Fruit fly (Drosophila melanogaster) whole organism, embryonic: Measurements from ENCODE around the gene CG43229.

Experiments used
- Ada2b ChIP-seq: fragments of 200-800 bp; sonication (Bioruptor generic); IDR thresholded peaks from 2 replicates; pipeline ENCODE4 v1.3.6; 2022; ENCODE audit warnings: missing biosample characterization, missing genetic modification characterization
- Asciz ChIP-seq: fragments of 200-800 bp; sonication (Bioruptor generic); optimal IDR thresholded peaks from 2 replicates; lab custom pipeline; 2017; ENCODE audit warnings: missing biosample characterization, mild to moderate bottlenecking, missing genetic modification characterization, missing genetic modification reagents
- CG10274 ChIP-seq: fragments of 200-800 bp; sonication (Bioruptor generic); optimal IDR thresholded peaks from 3 replicates; lab custom pipeline; 2017; ENCODE audit warnings: missing biosample characterization, mild to moderate bottlenecking, missing genetic modification characterization
- CG11093 ChIP-seq: fragments of 200-800 bp; sonication (Bioruptor generic); IDR thresholded peaks from 3 replicates; pipeline ENCODE4 v1.3.6; 2022; ENCODE audit warnings: missing biosample characterization, missing genetic modification characterization
- CG12155 ChIP-seq: fragments of 200-800 bp; sonication (Bioruptor generic); optimal IDR thresholded peaks from 3 replicates; lab custom pipeline; 2016; ENCODE audit warnings: missing biosample characterization, missing genetic modification characterization
- CG14710 ChIP-seq: fragments of 200-800 bp; sonication (Bioruptor generic); optimal IDR thresholded peaks from 3 replicates; lab custom pipeline; 2019; ENCODE audit warnings: missing biosample characterization, mild to moderate bottlenecking, missing genetic modification characterization, moderate library complexity
- CG1603 ChIP-seq: fragments of 200-800 bp; sonication (Bioruptor generic); optimal IDR thresholded peaks from 2 replicates; lab custom pipeline; 2019; ENCODE audit warnings: missing biosample characterization, mild to moderate bottlenecking, missing genetic modification characterization, moderate library complexity
- CG1647 ChIP-seq: fragments of 200-800 bp; sonication (Bioruptor generic); optimal IDR thresholded peaks from 3 replicates; lab custom pipeline; 2016; ENCODE audit warnings: missing biosample characterization, missing genetic modification characterization
- CG17802 ChIP-seq: fragments of 200-800 bp; sonication (Bioruptor generic); optimal IDR thresholded peaks from 2 replicates; lab custom pipeline; 2018; ENCODE audit warnings: missing biosample characterization, mild to moderate bottlenecking, missing genetic modification characterization, moderate library complexity
- CG17912 ChIP-seq: fragments of 200-800 bp; sonication (Bioruptor generic); optimal IDR thresholded peaks from 2 replicates; lab custom pipeline; 2018; ENCODE audit warnings: missing biosample characterization, mild to moderate bottlenecking, missing genetic modification characterization
- CG31388 ChIP-seq: fragments of 200-800 bp; sonication (Bioruptor generic); optimal IDR thresholded peaks from 2 replicates; lab custom pipeline; 2016; ENCODE audit warnings: missing biosample characterization, missing genetic modification characterization
- CG32532 ChIP-seq: fragments of 200-800 bp; sonication (Bioruptor generic); IDR thresholded peaks from 2 replicates; pipeline ENCODE4 v1.3.6; 2022; ENCODE audit warnings: missing biosample characterization, missing genetic modification characterization
- CG32772 ChIP-seq: fragments of 200-800 bp; sonication (Bioruptor generic); IDR thresholded peaks from 2 replicates; pipeline ENCODE4 v1.3.6; 2022; ENCODE audit warnings: missing biosample characterization, missing genetic modification characterization
- CG34376 ChIP-seq: fragments of 200-800 bp; sonication (Bioruptor generic); optimal IDR thresholded peaks from 2 replicates; lab custom pipeline; 2018; ENCODE audit warnings: missing biosample characterization, mild to moderate bottlenecking, missing genetic modification characterization
- CG4328 ChIP-seq: fragments of 200-800 bp; sonication (Bioruptor generic); optimal IDR thresholded peaks from 3 replicates; lab custom pipeline; 2017; ENCODE audit warnings: missing biosample characterization, missing genetic modification reagents, missing genetic modification characterization
- CG8290 ChIP-seq, 3 experiments: fragments of 200-800 bp; sonication (Bioruptor generic); optimal IDR thresholded peaks; 2 replicates each; lab custom pipeline; 2016 to 2019; ENCODE audit warnings: missing biosample characterization in 3 of 3, missing genetic modification characterization in 3 of 3, mild to moderate bottlenecking in 2 of 3, moderate library complexity in 1 of 3
- Dad ChIP-seq: fragments of 200-800 bp; sonication (Bioruptor generic); optimal IDR thresholded peaks from 3 replicates; lab custom pipeline; 2016; ENCODE audit warnings: missing biosample characterization, missing genetic modification characterization
- Deaf1 ChIP-seq: fragments of 200-800 bp; optimal IDR thresholded peaks from 3 replicates; lab custom pipeline; 2019; ENCODE audit warnings: missing biosample characterization, mild to moderate bottlenecking, missing genetic modification characterization, moderate library complexity
- E2f1 ChIP-seq: fragments of 200-800 bp; sonication (Bioruptor generic); IDR thresholded peaks from 2 replicates; pipeline ENCODE4 v1.3.6; 2022; ENCODE audit warnings: missing biosample characterization, missing genetic modification characterization
- Ets65A ChIP-seq: fragments of 200-800 bp; sonication (Bioruptor generic); peaks from one replicate; lab custom pipeline; 2016; ENCODE audit warnings: missing biosample characterization, missing genetic modification characterization
- HmgZ ChIP-seq: fragments of 200-800 bp; sonication (Bioruptor generic); optimal IDR thresholded peaks from 2 replicates; lab custom pipeline; 2018; ENCODE audit warnings: missing biosample characterization, mild to moderate bottlenecking, missing genetic modification characterization
- Hr51 ChIP-seq, 2 experiments: fragments of 200-800 bp; sonication (Bioruptor generic); optimal IDR thresholded peaks; 2 replicates in 1 of 2; 3 replicates in 1 of 2; lab custom pipeline; 2016 to 2018; ENCODE audit warnings: missing biosample characterization in 2 of 2, missing genetic modification characterization in 2 of 2, mild to moderate bottlenecking in 1 of 2, moderate library complexity in 1 of 2
- MESR4 ChIP-seq: fragments of 200-800 bp; sonication (Bioruptor generic); optimal IDR thresholded peaks from 2 replicates; lab custom pipeline; 2018; ENCODE audit warnings: missing biosample characterization, mild to moderate bottlenecking, missing genetic modification characterization, moderate library complexity
- MTF-1 ChIP-seq: fragments of 200-800 bp; sonication (Bioruptor generic); optimal IDR thresholded peaks from 2 replicates; lab custom pipeline; 2018; ENCODE audit warnings: missing biosample characterization, mild to moderate bottlenecking, missing genetic modification characterization, borderline replicate concordance
- Mad ChIP-seq: fragments of 200-800 bp; sonication (Bioruptor generic); optimal IDR thresholded peaks from 2 replicates; lab custom pipeline; 2016; ENCODE audit warnings: missing biosample characterization, missing genetic modification characterization
- NC2α ChIP-seq: fragments of 200-800 bp; sonication (Bioruptor generic); optimal IDR thresholded peaks from 2 replicates; lab custom pipeline; 2016; ENCODE audit warnings: missing biosample characterization, missing genetic modification characterization
- NFAT ChIP-seq: fragments of 200-800 bp; sonication (Bioruptor generic); IDR thresholded peaks from 2 replicates; pipeline ENCODE4 v1.3.6; 2022; ENCODE audit warnings: missing biosample characterization, missing genetic modification characterization
- Pdp1 ChIP-seq, 2 experiments: fragments of 200-800 bp; sonication (Bioruptor generic); optimal IDR thresholded peaks; 3 replicates each; lab custom pipeline; 2016; ENCODE audit warnings: missing biosample characterization in 2 of 2, missing genetic modification characterization in 2 of 2, mild to moderate bottlenecking in 1 of 2, moderate library complexity in 1 of 2
- Sry-δ ChIP-seq: fragments of 200-800 bp; sonication (Bioruptor generic); optimal IDR thresholded peaks from 2 replicates; lab custom pipeline; 2016; ENCODE audit warnings: missing biosample characterization, missing genetic modification characterization
- TFAM ChIP-seq: fragments of 200-800 bp; sonication (Bioruptor generic); optimal IDR thresholded peaks from 2 replicates; lab custom pipeline; 2017; ENCODE audit warnings: missing biosample characterization, missing genetic modification characterization, inconsistent platforms
- bab2 ChIP-seq: fragments of 200-800 bp; sonication (Bioruptor generic); optimal IDR thresholded peaks from 2 replicates; lab custom pipeline; 2016; ENCODE audit warnings: missing biosample characterization, missing genetic modification characterization
- da ChIP-seq: fragments of 200-800 bp; sonication (Bioruptor generic); optimal IDR thresholded peaks from 2 replicates; lab custom pipeline; 2016; ENCODE audit warnings: missing biosample characterization, missing genetic modification characterization
- dysf ChIP-seq: fragments of 200-800 bp; sonication (Bioruptor generic); IDR thresholded peaks from 3 replicates; pipeline ENCODE4 v1.3.6; 2022; ENCODE audit warnings: missing biosample characterization, missing genetic modification characterization
- emc ChIP-seq: fragments of 200-800 bp; sonication (Bioruptor generic); optimal IDR thresholded peaks from 2 replicates; lab custom pipeline; 2016; ENCODE audit warnings: missing biosample characterization, missing genetic modification characterization
- ftz-f1 ChIP-seq: fragments of 200-800 bp; sonication (Bioruptor generic); optimal IDR thresholded peaks from 2 replicates; lab custom pipeline; 2016; ENCODE audit warnings: missing biosample characterization, missing genetic modification characterization
- gcm ChIP-seq: fragments of 200-800 bp; sonication (Bioruptor generic); optimal IDR thresholded peaks from 2 replicates; lab custom pipeline; 2019; ENCODE audit warnings: missing biosample characterization, mild to moderate bottlenecking, missing genetic modification characterization, moderate library complexity
- gro ChIP-seq: fragments of 200-800 bp; sonication (Bioruptor generic); optimal IDR thresholded peaks from 2 replicates; lab custom pipeline; 2016; ENCODE audit warnings: missing biosample characterization, missing genetic modification characterization
- jumu ChIP-seq: fragments of 200-800 bp; sonication (Bioruptor generic); optimal IDR thresholded peaks from 3 replicates; lab custom pipeline; 2016; ENCODE audit warnings: missing biosample characterization, missing genetic modification characterization
- lab ChIP-seq: fragments of 200-800 bp; sonication (Bioruptor generic); optimal IDR thresholded peaks from 3 replicates; lab custom pipeline; 2017; ENCODE audit warnings: missing biosample characterization, missing genetic modification characterization, mild to moderate bottlenecking, moderate library complexity, missing genetic modification reagents
- lbe ChIP-seq: fragments of 200-800 bp; sonication (Bioruptor generic); optimal IDR thresholded peaks from 2 replicates; lab custom pipeline; 2016; ENCODE audit warnings: missing biosample characterization, mild to moderate bottlenecking, missing genetic modification characterization
- luna ChIP-seq: fragments of 200-800 bp; sonication (Bioruptor generic); optimal IDR thresholded peaks from 2 replicates; lab custom pipeline; 2016; ENCODE audit warnings: missing biosample characterization, missing genetic modification characterization
- nau ChIP-seq: fragments of 200-800 bp; sonication (Bioruptor generic); optimal IDR thresholded peaks from 3 replicates; lab custom pipeline; 2017; ENCODE audit warnings: missing biosample characterization, mild to moderate bottlenecking, missing genetic modification characterization, missing genetic modification reagents
- pnt ChIP-seq: fragments of 200-800 bp; sonication (Bioruptor generic); optimal IDR thresholded peaks from 3 replicates; lab custom pipeline; 2016; ENCODE audit warnings: missing biosample characterization, missing genetic modification characterization
- pros ChIP-seq: fragments of 200-800 bp; sonication (Bioruptor generic); optimal IDR thresholded peaks from 3 replicates; lab custom pipeline; 2019; ENCODE audit warnings: missing biosample characterization, mild to moderate bottlenecking, missing genetic modification characterization, moderate library complexity
- psq ChIP-seq: fragments of 200-800 bp; sonication (Bioruptor generic); optimal IDR thresholded peaks from 2 replicates; lab custom pipeline; 2017; ENCODE audit warnings: missing biosample characterization, missing genetic modification characterization
- pzg ChIP-seq: fragments of 200-800 bp; sonication (Bioruptor generic); optimal IDR thresholded peaks from 3 replicates; lab custom pipeline; 2018; ENCODE audit warnings: missing biosample characterization, mild to moderate bottlenecking, missing genetic modification characterization, moderate library complexity
- row ChIP-seq: fragments of 200-800 bp; sonication (Bioruptor generic); IDR thresholded peaks from 3 replicates; pipeline ENCODE4 v1.3.6; 2022; ENCODE audit warnings: missing biosample characterization, missing genetic modification characterization
- slou ChIP-seq: fragments of 200-800 bp; sonication (Bioruptor generic); optimal IDR thresholded peaks from 3 replicates; lab custom pipeline; 2016; ENCODE audit warnings: missing biosample characterization, missing genetic modification characterization
- ttk ChIP-seq: fragments of 200-800 bp; sonication (Bioruptor generic); IDR thresholded peaks from 2 replicates; pipeline ENCODE4 v2.1.2; 2022; ENCODE audit warnings: missing biosample characterization, missing genetic modification characterization
- tup ChIP-seq: fragments of 200-800 bp; sonication (Bioruptor generic); optimal IDR thresholded peaks from 2 replicates; lab custom pipeline; 2016; ENCODE audit warnings: missing biosample characterization, mild to moderate bottlenecking, missing genetic modification characterization, moderate library complexity
- usp ChIP-seq: fragments of >200 bp; optimal IDR thresholded peaks from 2 replicates; lab custom pipeline; 2017; ENCODE audit warnings: missing biosample characterization, missing genetic modification characterization
- zfh1 ChIP-seq: fragments of 200-800 bp; sonication (Bioruptor generic); IDR thresholded peaks from 3 replicates; pipeline ENCODE4 v1.3.6; 2022; ENCODE audit warnings: missing biosample characterization, missing genetic modification characterization

CG43229 gene

dm6 chrX:18125520-18125919 is 12.8 kb upstream of the CG43229 start (continued):
- TF ChIP-seq CG14710 (tag; lab: Kevin White, UChicago), result no peak
- TF ChIP-seq da, result no peak
- TF ChIP-seq E2f1, result no peak
- TF ChIP-seq Ada2b (GFP tag; lab: Robert Waterston, UW), result no peak
- TF ChIP-seq gro (GFP tag; lab: Kevin White, UChicago), result no peak
- TF ChIP-seq NC2α (GFP tag; lab: Kevin White, UChicago), result no peak
- no peak for TF ChIP-seq Sry-δ
- no peak for TF ChIP-seq luna (GFP tag; lab: Kevin White, UChicago)
- TF ChIP-seq CG11093, result no peak
- TF ChIP-seq CG32532 (GFP tag; lab: Robert Waterston, UW), result no peak
- no peak for TF ChIP-seq Dad (GFP tag; lab: Kevin White, UChicago)
- TF ChIP-seq NFAT, result no peak
- TF ChIP-seq Ets65A (GFP tag; lab: Kevin White, UChicago), result peak; percentile 90
- peak; percentile 56 for TF ChIP-seq CG34376 (GFP tag; lab: Kevin White, UChicago)
- no peak for TF ChIP-seq lbe
- no peak for TF ChIP-seq gcm (GFP tag; lab: Kevin White, UChicago)
- TF ChIP-seq Asciz (GFP tag; lab: Kevin White, UChicago), result no peak
- no peak for TF ChIP-seq ftz-f1 (GFP tag; lab: Kevin White, UChicago)
- TF ChIP-seq MTF-1 (GFP tag; lab: Kevin White, UChicago), result no peak
- no peak for TF ChIP-seq CG31388 (GFP tag; lab: Kevin White, UChicago)
- no peak for TF ChIP-seq CG1603 (tag; lab: Kevin White, UChicago)
- TF ChIP-seq usp (GFP tag; lab: Kevin White, UChicago), result no peak
- TF ChIP-seq HmgZ (tag; lab: Kevin White, UChicago), result no peak
- no peak for TF ChIP-seq ttk
- no peak for TF ChIP-seq MESR4 (GFP tag; lab: Kevin White, UChicago)
- TF ChIP-seq tup, result no peak
- no peak for TF ChIP-seq emc (GFP tag; lab: Kevin White, UChicago)
- no peak for TF ChIP-seq CG10274 (GFP tag; lab: Kevin White, UChicago)
- TF ChIP-seq lab (GFP tag; lab: Kevin White, UChicago), result peak; percentile 66
- TF ChIP-seq Mad, result no peak
- no peak for TF ChIP-seq CG12155
- TF ChIP-seq pros (GFP tag; lab: Kevin White, UChicago), result no peak
- TF ChIP-seq nau (GFP tag; lab: Kevin White, UChicago), result no peak
- TF ChIP-seq Hr51 (GFP tag; optimal IDR thresholded peaks at IDR 0.05; lab: Kevin White, UChicago), result peak in 1 of 2 experiments; percentile 42
- no peak for TF ChIP-seq CG32772 (GFP tag; lab: Robert Waterston, UW)
- no peak for TF ChIP-seq bab2 (GFP tag; lab: Kevin White, UChicago)
- TF ChIP-seq dysf, result 0 out of 3 replicates have a peak, but pooled peaks have one; percentile 36
- no peak for TF ChIP-seq pzg
- TF ChIP-seq CG17912 (GFP tag; lab: Kevin White, UChicago), result no peak
- no peak for TF ChIP-seq CG8290 (GFP tag; optimal IDR thresholded peaks at IDR 0.05; lab: Kevin White, UChicago)
- peak in 1 of 2 experiments; percentile 18 for TF ChIP-seq CG8290 (tag; optimal IDR thresholded peaks at IDR 0.05; lab: Kevin White, UChicago)
- TF ChIP-seq slou, result no peak
- no peak for TF ChIP-seq psq (GFP tag; lab: Kevin White, UChicago)
- no peak for TF ChIP-seq Pdp1 (GFP tag; optimal IDR thresholded peaks at IDR 0.05; lab: Kevin White, UChicago)
- no peak for TF ChIP-seq zfh1 (GFP tag; lab: Robert Waterston, UW)
- TF ChIP-seq CG1647 (GFP tag; lab: Kevin White, UChicago), result no peak
- TF ChIP-seq CG4328 (GFP tag; lab: Kevin White, UChicago), result no peak
- no peak for TF ChIP-seq TFAM (GFP tag; lab: Kevin White, UChicago)
- TF ChIP-seq pnt, result no peak
- peak; percentile 34; the same call in 1 of the 3 replicates for TF ChIP-seq row
- no peak for TF ChIP-seq jumu (GFP tag; lab: Kevin White, UChicago)
- TF ChIP-seq Deaf1 (tag; lab: Kevin White, UChicago), result peak; percentile 49
- TF ChIP-seq CG17802 (tag; lab: Kevin White, UChicago), result no peak
